Fruit fly (Drosophila melanogaster): ENCODE results near the gene otu.

Gene otu

DNA sequence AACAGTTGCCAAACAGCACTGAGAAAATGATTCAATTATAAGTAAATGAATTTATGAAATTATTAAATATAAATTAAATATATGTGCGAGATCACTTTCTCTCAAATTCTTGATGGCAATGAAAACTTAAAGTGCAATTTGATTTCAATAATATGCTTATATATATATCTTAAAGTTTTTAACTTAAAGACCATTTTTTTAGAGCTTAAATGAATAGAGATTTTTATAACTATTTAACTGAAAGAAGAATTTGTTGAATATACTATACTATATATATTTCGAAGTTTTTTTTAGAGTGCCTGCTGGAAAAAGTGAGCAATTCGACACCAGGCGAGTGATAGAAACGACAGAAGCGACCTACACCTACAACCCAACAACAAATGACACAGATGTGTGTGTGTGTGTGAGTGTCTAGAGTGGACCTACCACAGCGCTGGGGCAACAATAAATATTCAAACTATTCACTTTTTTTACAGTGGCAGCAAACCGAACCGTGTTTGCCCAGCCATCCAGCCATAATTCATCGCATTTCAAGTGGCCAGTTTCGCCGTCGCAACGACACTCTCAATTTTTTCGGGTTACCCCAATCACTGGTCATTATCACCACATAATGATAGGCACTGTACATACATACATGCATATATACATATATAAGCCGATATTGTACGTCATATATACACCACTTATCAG lies 44.3 kb downstream of the otu start (continued):
- 0 out of 2 replicates have a peak, but pooled peaks have one; percentile 17 for TF ChIP-seq GATAe (GFP tag; conservative IDR thresholded peaks at IDR 0.05)
- TF ChIP-seq Neu2 (GFP tag; optimal IDR thresholded peaks at IDR 0.05; ENCODE audit: borderline replicate concordance): no peak
- TF ChIP-seq CG18011 (GFP tag; optimal IDR thresholded peaks at IDR 0.05): no peak
- TF ChIP-seq CG7987 (GFP tag; optimal IDR thresholded peaks at IDR 0.05): no peak
- TF ChIP-seq trem (tag; optimal IDR thresholded peaks at IDR 0.05): peak; percentile 74
- peak; percentile 81 for TF ChIP-seq Ssrp (tag; optimal IDR thresholded peaks at IDR 0.05)
- TF ChIP-seq HmgD (GFP tag; optimal IDR thresholded peaks at IDR 0.05): no peak
- peak; percentile 23; the same call in 1 of the 2 replicates for TF ChIP-seq sisA (GFP tag; IDR thresholded peaks at IDR 0.05)
- TF ChIP-seq Bgb (GFP tag; IDR thresholded peaks at IDR 0.05; ENCODE audit: partially characterized antibody): no peak
- TF ChIP-seq wor (GFP tag; IDR thresholded peaks at IDR 0.05): no peak
- no peak for TF ChIP-seq Dp (GFP tag; optimal IDR thresholded peaks at IDR 0.05)
- peak; percentile 27 for TF ChIP-seq Nf-YC (tag; optimal IDR thresholded peaks at IDR 0.05)
- no peak for TF ChIP-seq CG8765 (GFP tag; IDR thresholded peaks at IDR 0.05)
- TF ChIP-seq HLH54F (GFP tag; optimal IDR thresholded peaks at IDR 0.05): no peak
- TF ChIP-seq pho (GFP tag; optimal IDR thresholded peaks at IDR 0.05): no peak
- TF ChIP-seq lmd (GFP tag; IDR thresholded peaks at IDR 0.05): peak; percentile 24; the same call in 1 of the 2 replicates
- peak; percentile 83 for TF ChIP-seq CG31441 (GFP tag; IDR thresholded peaks at IDR 0.05)
- no peak for TF ChIP-seq CG9876 (GFP tag; optimal IDR thresholded peaks at IDR 0.05)
- no peak for TF ChIP-seq CG10321 (GFP tag; IDR thresholded peaks at IDR 0.05)
- TF ChIP-seq her (GFP tag; optimal IDR thresholded peaks at IDR 0.05): no peak
- TF ChIP-seq vfl (GFP tag; optimal IDR thresholded peaks at IDR 0.05): no peak
- no peak for TF ChIP-seq ranshi (GFP tag; IDR thresholded peaks at IDR 0.05)
- peak; percentile 65 for TF ChIP-seq stc (GFP tag; IDR thresholded peaks at IDR 0.05)
- TF ChIP-seq tap (tag; optimal IDR thresholded peaks at IDR 0.05): peak; percentile 36
- peak; percentile 73 for TF ChIP-seq CG7839 (tag; optimal IDR thresholded peaks at IDR 0.05)
- TF ChIP-seq CG7745 (tag; optimal IDR thresholded peaks at IDR 0.05): no peak
- peak; percentile 37 for TF ChIP-seq CG2120 (GFP tag; optimal IDR thresholded peaks at IDR 0.05)
- TF ChIP-seq sc (optimal IDR thresholded peaks at IDR 0.05): no peak
- TF ChIP-seq sc (GFP tag; optimal IDR thresholded peaks at IDR 0.05): peak; percentile 17
- TF ChIP-seq CG5953 (GFP tag; IDR thresholded peaks at IDR 0.05): 0 out of 2 replicates have a peak, but pooled peaks have one; percentile 10
- no peak for TF ChIP-seq Asciz (GFP tag; optimal IDR thresholded peaks at IDR 0.05)
- peak; percentile 20 for TF ChIP-seq sd (tag; optimal IDR thresholded peaks at IDR 0.05)
- TF ChIP-seq gem (tag; optimal IDR thresholded peaks at IDR 0.05): peak; percentile 89
- no peak for TF ChIP-seq run (tag; optimal IDR thresholded peaks at IDR 0.05)
- peak; percentile 33 for TF ChIP-seq HmgZ (tag; optimal IDR thresholded peaks at IDR 0.05)
- peak; percentile 84 for TF ChIP-seq exex (tag; optimal IDR thresholded peaks at IDR 0.05)
- no peak for TF ChIP-seq CG17802 (tag; optimal IDR thresholded peaks at IDR 0.05)
- peak; percentile 77 for TF ChIP-seq CG10267 (tag; optimal IDR thresholded peaks at IDR 0.05)
- peak; percentile 61 for TF ChIP-seq CG15601 (tag; optimal IDR thresholded peaks at IDR 0.05)
- TF ChIP-seq CG18262 (tag; optimal IDR thresholded peaks at IDR 0.05): peak; percentile 93
- no peak for TF ChIP-seq CG6765 (GFP tag; optimal IDR thresholded peaks at IDR 0.05)
- TF ChIP-seq CG34376 (GFP tag; optimal IDR thresholded peaks at IDR 0.05): peak; percentile 24
- TF ChIP-seq rib (GFP tag; IDR thresholded peaks at IDR 0.05): no peak
- 0 out of 3 replicates have a peak, but pooled peaks have one; percentile 51 for TF ChIP-seq CG6175 (GFP tag; IDR thresholded peaks at IDR 0.05)
- TF ChIP-seq mld (GFP tag; IDR thresholded peaks at IDR 0.05; ENCODE audit: partially characterized antibody): no peak
- no peak for TF ChIP-seq Myb (GFP tag; optimal IDR thresholded peaks at IDR 0.05)
- no peak for TF ChIP-seq Doc2 (GFP tag; IDR thresholded peaks at IDR 0.05)
- no peak for TF ChIP-seq chif (GFP tag; optimal IDR thresholded peaks at IDR 0.05)
- no peak for TF ChIP-seq prd (optimal IDR thresholded peaks at IDR 0.05)
- peak; percentile 66 for TF ChIP-seq prd (GFP tag; IDR thresholded peaks at IDR 0.05)
